Worm (Caenorhabditis elegans): ENCODE results near the gene F38A1.8.

- no peak for TF ChIP-seq fos-1 (tag; optimal IDR thresholded peaks at IDR 0.05)
- TF ChIP-seq unc-62 (GFP tag; optimal IDR thresholded peaks at IDR 0.05): no peak
- TF ChIP-seq lsy-2 (tag; optimal IDR thresholded peaks at IDR 0.05): no peak
- no peak for TF ChIP-seq elt-1 (tag; optimal IDR thresholded peaks at IDR 0.05)
- no peak for TF ChIP-seq ceh-82 (tag; optimal IDR thresholded peaks at IDR 0.05)
- no peak for TF ChIP-seq mbf-1 (tag; optimal IDR thresholded peaks at IDR 0.05)
- no peak for TF ChIP-seq ama-1 (optimal IDR thresholded peaks at IDR 0.05)
- TF ChIP-seq ztf-11 (tag; optimal IDR thresholded peaks at IDR 0.05): no peak
- TF ChIP-seq skn-1 (tag; optimal IDR thresholded peaks at IDR 0.05): no peak
- TF ChIP-seq ztf-4 (tag; optimal IDR thresholded peaks at IDR 0.05): no peak
- TF ChIP-seq ztf-1 (GFP tag; conservative IDR thresholded peaks at IDR 0.05): no peak
Observed at ce11 chrIV:1264928-1265327, 25.3 kb upstream of the F38A1.8 start, which contains the start of gene F38A1.13.
